Worm (Caenorhabditis elegans): ENCODE results near the gene thn-2.

Gene thn-2

ce11 chrIV:12432340-12432739, 49.4 kb downstream of the thn-2 start, which contains the start of gene clec-184:
clec-184 (plus strand) TSS chrIV:12432640.
- no peak for TF ChIP-seq T22C8.4 (GFP tag; IDR thresholded peaks at IDR 0.05)
- TF ChIP-seq tab-1 (GFP tag; IDR thresholded peaks at IDR 0.05): no peak
- no peak for TF ChIP-seq med-1 (GFP tag; optimal IDR thresholded peaks at IDR 0.05; ENCODE audit: insufficient read depth)
- no peak for TF ChIP-seq cog-1 (tag; optimal IDR thresholded peaks at IDR 0.05)
- no peak for TF ChIP-seq ztf-29 (GFP tag; IDR thresholded peaks at IDR 0.05)
- TF ChIP-seq ref-1 (GFP tag; conservative IDR thresholded peaks at IDR 0.05): no peak
- TF ChIP-seq flt-1 (GFP tag; IDR thresholded peaks at IDR 0.05): no peak
- TF ChIP-seq klf-2 (GFP tag; conservative IDR thresholded peaks at IDR 0.05): no peak
- TF ChIP-seq ztf-23 (GFP tag; IDR thresholded peaks at IDR 0.05): no peak
